Worm (Caenorhabditis elegans) whole organism, young adult: ENCODE data around the gene C27F2.7.

Source experiments
- B0035.1 ChIP-seq: sonication (generic microtip); optimal IDR thresholded peaks from 2 replicates; lab custom pipeline; 2016; ENCODE audit warnings: missing genetic modification characterization, mild to moderate bottlenecking, missing compliant biosample characterization, missing genotype, missing genetic modification reagents
- B0261.1 ChIP-seq: sonication (generic microtip); optimal IDR thresholded peaks from 2 replicates; lab custom pipeline; 2016; ENCODE audit warnings: mild to moderate bottlenecking, missing genetic modification characterization, moderate library complexity, missing compliant biosample characterization
- F10E7.11 ChIP-seq: sonication (generic microtip); optimal IDR thresholded peaks from 2 replicates; lab custom pipeline; 2017; ENCODE audit warnings: mild to moderate bottlenecking, missing genetic modification characterization, moderate library complexity, missing compliant biosample characterization
- F23B12.7 ChIP-seq: sonication (generic microtip); optimal IDR thresholded peaks from 2 replicates; lab custom pipeline; 2017; ENCODE audit warnings: missing genetic modification characterization, mild to moderate bottlenecking, missing compliant biosample characterization, antibody characterized with exemption, moderate library complexity; ENCODE audit not compliant: insufficient read depth
- F33H1.4 ChIP-seq: fragments of 200-800 bp; sonication (Bioruptor generic); IDR thresholded peaks from 2 replicates; pipeline ENCODE4 v1.3.6; 2022; ENCODE audit warnings: missing genetic modification reagents, missing genetic modification characterization, missing compliant biosample characterization
- F39B2.1 ChIP-seq: fragments of 200-800 bp; sonication (Bioruptor generic); IDR thresholded peaks from 2 replicates; pipeline ENCODE4 v1.3.6; 2022; ENCODE audit warnings: missing genetic modification reagents, missing genetic modification characterization, missing compliant biosample characterization
- F49E8.2 ChIP-seq: sonication (generic microtip); optimal IDR thresholded peaks from 3 replicates; lab custom pipeline; 2017; ENCODE audit warnings: missing genetic modification characterization, mild to moderate bottlenecking, missing compliant biosample characterization, antibody characterized with exemption, moderate library complexity; ENCODE audit not compliant: insufficient read depth
- F55B11.4 ChIP-seq: sonication (generic microtip); optimal IDR thresholded peaks from 2 replicates; lab custom pipeline; 2016; ENCODE audit warnings: missing compliant biosample characterization, missing genetic modification characterization, borderline replicate concordance; ENCODE audit not compliant: insufficient read depth
- T26A5.8 ChIP-seq: sonication (generic microtip); optimal IDR thresholded peaks from 2 replicates; lab custom pipeline; 2016; ENCODE audit warnings: missing genetic modification characterization, missing compliant biosample characterization
- Y53F4B.3 ChIP-seq: fragments of 200-800 bp; sonication (Bioruptor generic); IDR thresholded peaks from 2 replicates; pipeline ENCODE4 v1.3.6; 2022; ENCODE audit warnings: missing genetic modification reagents, missing genetic modification characterization, missing compliant biosample characterization
- Y56A3A.18 ChIP-seq: fragments of 200-800 bp; sonication (Bioruptor generic); IDR thresholded peaks from 2 replicates; pipeline ENCODE4 v1.3.6; 2022; ENCODE audit warnings: missing genetic modification reagents, missing genetic modification characterization, missing compliant biosample characterization
- atf-7 ChIP-seq: sonication (generic microtip); optimal IDR thresholded peaks from 2 replicates; lab custom pipeline; 2017; ENCODE audit warnings: mild to moderate bottlenecking, missing genetic modification characterization, missing compliant biosample characterization
- athp-1 ChIP-seq: sonication (generic microtip); optimal IDR thresholded peaks from 2 replicates; lab custom pipeline; 2017; ENCODE audit warnings: mild to moderate bottlenecking, missing genetic modification characterization, missing compliant biosample characterization
- attf-3 ChIP-seq: fragments of 200-800 bp; sonication (Bioruptor generic); conservative IDR thresholded peaks from 2 replicates; pipeline ENCODE4 v1.3.6; 2022; ENCODE audit warnings: missing genetic modification reagents, missing genetic modification characterization, missing compliant biosample characterization
- attf-5 ChIP-seq: fragments of 200-800 bp; sonication (Bioruptor generic); optimal IDR thresholded peaks from 2 replicates; lab custom pipeline; 2018; ENCODE audit warnings: mild to moderate bottlenecking, missing genetic modification characterization, missing compliant biosample characterization
- bed-1 ChIP-seq: fragments of 200-800 bp; sonication (Bioruptor generic); IDR thresholded peaks from 2 replicates; pipeline ENCODE4 v1.3.6; 2022; ENCODE audit warnings: missing genetic modification reagents, missing genetic modification characterization, missing compliant biosample characterization
- ccch-3 ChIP-seq: fragments of 200-800 bp; sonication (Bioruptor generic); optimal IDR thresholded peaks from 2 replicates; lab custom pipeline; 2018; ENCODE audit warnings: mild to moderate bottlenecking, missing genetic modification characterization, missing compliant biosample characterization
- cebp-2 ChIP-seq: fragments of 200-800 bp; sonication (Bioruptor generic); IDR thresholded peaks from 2 replicates; pipeline ENCODE4 v1.3.6; 2022; ENCODE audit warnings: missing genetic modification characterization, missing compliant biosample characterization
- chd-7 ChIP-seq: sonication (generic microtip); optimal IDR thresholded peaks from 2 replicates; lab custom pipeline; 2016; ENCODE audit warnings: mild to moderate bottlenecking, missing genetic modification characterization, moderate library complexity, missing compliant biosample characterization
- die-1 ChIP-seq: sonication (generic microtip); optimal IDR thresholded peaks from 2 replicates; lab custom pipeline; 2016; ENCODE audit warnings: missing genotype, mild to moderate bottlenecking, missing genetic modification characterization, missing compliant biosample characterization
- dpff-1 ChIP-seq: sonication (generic microtip); optimal IDR thresholded peaks from 2 replicates; lab custom pipeline; 2017; ENCODE audit warnings: mild to moderate bottlenecking, missing genetic modification characterization, missing compliant biosample characterization
- egl-18 ChIP-seq: fragments of 200-800 bp; sonication (Bioruptor generic); IDR thresholded peaks from 2 replicates; pipeline ENCODE4 v1.3.6; 2022; ENCODE audit warnings: missing genetic modification reagents, missing genetic modification characterization, missing compliant biosample characterization
- egl-44 ChIP-seq: fragments of 200-800 bp; sonication (Bioruptor generic); IDR thresholded peaks from 2 replicates; pipeline ENCODE4 v1.3.6; 2022; ENCODE audit warnings: missing genetic modification reagents, missing genetic modification characterization, missing compliant biosample characterization
- egrh-3 ChIP-seq: fragments of 200-800 bp; sonication (Bioruptor generic); IDR thresholded peaks from 2 replicates; pipeline ENCODE4 v1.3.6; 2022; ENCODE audit warnings: missing genetic modification reagents, missing genetic modification characterization, missing compliant biosample characterization
- ets-4 ChIP-seq: fragments of 200-800 bp; sonication (Bioruptor generic); optimal IDR thresholded peaks from 2 replicates; lab custom pipeline; 2018; ENCODE audit warnings: mild to moderate bottlenecking, missing genetic modification characterization, missing compliant biosample characterization
- him-1 ChIP-seq: sonication (generic microtip); optimal IDR thresholded peaks from 2 replicates; lab custom pipeline; 2016; ENCODE audit warnings: missing genotype, missing genetic modification reagents, missing genetic modification characterization, missing compliant biosample characterization
- hlh-12 ChIP-seq: sonication (generic microtip); optimal IDR thresholded peaks from 2 replicates; lab custom pipeline; 2016; ENCODE audit warnings: missing genetic modification characterization, missing compliant biosample characterization
- hlh-26 ChIP-seq: fragments of 200-800 bp; sonication (Bioruptor generic); conservative IDR thresholded peaks from 2 replicates; pipeline ENCODE4 v1.3.6; 2022; ENCODE audit warnings: missing genetic modification reagents, missing genetic modification characterization, missing compliant biosample characterization
- hmg-20 ChIP-seq: fragments of 200-800 bp; sonication (Bioruptor generic); IDR thresholded peaks from 2 replicates; pipeline ENCODE4 v1.3.6; 2022; ENCODE audit warnings: missing genetic modification reagents, missing genetic modification characterization, missing compliant biosample characterization
- let-526 ChIP-seq: fragments of 200-800 bp; sonication (Bioruptor generic); IDR thresholded peaks from 2 replicates; pipeline ENCODE4 v1.3.6; 2022; ENCODE audit warnings: missing genetic modification reagents, missing genetic modification characterization, missing compliant biosample characterization
- lin-35 ChIP-seq, 3 experiments: fragments of 150-350 bp in 2 of 3; sonication (generic microtip) in 1 of 3; optimal IDR thresholded peaks; 2 replicates each; lab custom pipeline; 2014 to 2018; ENCODE audit warnings: missing biosample characterization in 3 of 3, missing genetic modification characterization in 3 of 3, missing genetic modification reagents in 3 of 3
- lin-40 ChIP-seq: sonication (generic microtip); optimal IDR thresholded peaks from 2 replicates; lab custom pipeline; 2016; ENCODE audit warnings: missing genetic modification characterization, mild to moderate bottlenecking, missing compliant biosample characterization, missing genotype, missing genetic modification reagents
- nfyb-1 ChIP-seq: fragments of 200-800 bp; sonication (Bioruptor generic); IDR thresholded peaks from 2 replicates; pipeline ENCODE4 v1.3.6; 2022; ENCODE audit warnings: missing genetic modification reagents, missing genetic modification characterization, missing compliant biosample characterization
- nhr-120 ChIP-seq: fragments of 200-800 bp; sonication (Bioruptor generic); IDR thresholded peaks from 2 replicates; pipeline ENCODE4 v1.3.6; 2022; ENCODE audit warnings: missing genetic modification characterization, missing compliant biosample characterization
- nhr-27 ChIP-seq: fragments of 200-800 bp; sonication (Bioruptor generic); optimal IDR thresholded peaks from 2 replicates; lab custom pipeline; 2018; ENCODE audit warnings: mild to moderate bottlenecking, missing genetic modification characterization, moderate library complexity, missing compliant biosample characterization
- nhr-90 ChIP-seq: sonication (generic microtip); optimal IDR thresholded peaks from 2 replicates; lab custom pipeline; 2016; ENCODE audit warnings: missing genotype, mild to moderate bottlenecking, missing genetic modification characterization, missing compliant biosample characterization
- pha-4 ChIP-seq: fragments of 150-350 bp; sonication (generic microtip); optimal IDR thresholded peaks from 2 replicates; lab custom pipeline; 2014; ENCODE audit warnings: missing biosample characterization, missing genetic modification reagents, missing genetic modification characterization
- rcor-1 ChIP-seq: fragments of 200-800 bp; sonication (Bioruptor generic); IDR thresholded peaks from 2 replicates; pipeline ENCODE4 v1.3.6; 2022; ENCODE audit warnings: missing genetic modification reagents, missing genetic modification characterization, missing compliant biosample characterization
- rec-8 ChIP-seq, 2 experiments: sonication (generic microtip); optimal IDR thresholded peaks; 2 replicates each; lab custom pipeline; 2016; ENCODE audit warnings: mild to moderate bottlenecking in 2 of 2, missing genetic modification characterization in 2 of 2, missing genetic modification reagents in 2 of 2, missing genotype in 2 of 2, missing biosample characterization in 1 of 2, missing compliant biosample characterization in 1 of 2, moderate library complexity in 1 of 2
- repo-1 ChIP-seq: sonication (generic microtip); optimal IDR thresholded peaks from 2 replicates; lab custom pipeline; 2017; ENCODE audit warnings: mild to moderate bottlenecking, missing genetic modification characterization, missing compliant biosample characterization
- snpc-4 ChIP-seq, 5 experiments: fragments of 150-350 bp in 1 of 5; sonication (generic microtip) in 4 of 5; optimal IDR thresholded peaks; 2 replicates each; lab custom pipeline; 2014 to 2018; ENCODE audit warnings: missing genetic modification characterization in 5 of 5, missing biosample characterization in 3 of 5, antibody characterized with exemption in 2 of 5, mild to moderate bottlenecking in 2 of 5, missing compliant biosample characterization in 2 of 5, missing genotype in 2 of 5, moderate library complexity in 2 of 5, missing genetic modification reagents in 1 of 5
- somi-1 ChIP-seq: fragments of 200-800 bp; sonication (Bioruptor generic); optimal IDR thresholded peaks from 2 replicates; lab custom pipeline; 2018; ENCODE audit warnings: mild to moderate bottlenecking, missing genetic modification characterization, missing compliant biosample characterization
- sptf-2 ChIP-seq: fragments of 200-800 bp; sonication (Bioruptor generic); optimal IDR thresholded peaks from 2 replicates; lab custom pipeline; 2018; ENCODE audit warnings: mild to moderate bottlenecking, missing genetic modification characterization, missing compliant biosample characterization
- tbx-9 ChIP-seq: sonication (generic microtip); optimal IDR thresholded peaks from 2 replicates; lab custom pipeline; 2016; ENCODE audit warnings: borderline replicate concordance, missing genetic modification characterization, inconsistent platforms, missing compliant biosample characterization
- tlf-1 ChIP-seq: fragments of 200-800 bp; sonication (Bioruptor generic); optimal IDR thresholded peaks from 2 replicates; lab custom pipeline; 2018; ENCODE audit warnings: mild to moderate bottlenecking, missing genetic modification characterization, missing compliant biosample characterization
- zim-3 ChIP-seq: sonication (generic microtip); optimal IDR thresholded peaks from 2 replicates; lab custom pipeline; 2017; ENCODE audit warnings: mild to moderate bottlenecking, missing genetic modification characterization, moderate library complexity, missing compliant biosample characterization
- ztf-25 ChIP-seq: fragments of 200-800 bp; sonication (Bioruptor generic); IDR thresholded peaks from 2 replicates; pipeline ENCODE4 v1.3.6; 2022; ENCODE audit warnings: missing genetic modification reagents, missing genetic modification characterization, missing compliant biosample characterization
- ztf-3 ChIP-seq: fragments of 200-800 bp; sonication (Bioruptor generic); optimal IDR thresholded peaks from 2 replicates; lab custom pipeline; 2018; ENCODE audit warnings: mild to moderate bottlenecking, missing genetic modification characterization, missing compliant biosample characterization

C27F2.7 gene

DNA sequence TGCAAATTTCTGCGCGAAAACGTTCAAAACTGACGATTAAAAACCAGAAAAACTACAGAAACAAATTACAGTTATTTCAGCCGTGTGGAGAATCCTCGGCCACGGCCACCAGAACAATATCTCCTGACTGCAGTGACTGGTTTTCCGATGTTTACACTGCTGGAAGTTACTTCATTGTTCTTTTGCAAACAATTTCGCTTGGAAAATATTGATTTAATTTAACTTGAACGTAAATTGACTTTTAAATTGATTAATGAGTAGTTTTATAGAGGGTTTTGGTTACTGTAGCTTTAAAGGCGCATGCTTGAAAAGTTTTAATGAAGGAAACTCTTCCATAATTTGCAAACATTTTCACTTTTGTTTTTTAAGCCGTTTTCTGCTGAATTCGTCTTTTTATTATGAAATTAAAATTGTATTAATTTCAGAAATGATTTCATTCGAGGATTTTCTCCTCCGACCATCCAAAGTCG is 14.7 kb upstream of the C27F2.7 start, which contains the start of gene smcr-8 (continued):
- TF ChIP-seq hlh-12 (no peak), ztf-25 (GFP tag; lab: Robert Waterston, UW) (no peak), egl-44 (GFP tag; lab: Robert Waterston, UW) (no peak), hlh-26 (GFP tag; lab: Robert Waterston, UW) (no peak), attf-3 (GFP tag; lab: Robert Waterston, UW) (peak; percentile 56; the same call in 1 of the 2 replicates), egl-18 (no peak), atf-7 (tag; lab: Kevin White, UChicago) (no peak), T26A5.8 (tag; lab: Kevin White, UChicago) (no peak), athp-1 (tag; lab: Kevin White, UChicago) (peak; percentile 81), ets-4 (GFP tag; lab: Kevin White, UChicago) (no peak), lin-40 (tag; lab: Kevin White, UChicago) (no peak), F49E8.2 (tag; lab: Kevin White, UChicago) (no peak), him-1 (tag; lab: Kevin White, UChicago) (no peak), nhr-120 (GFP tag; lab: Robert Waterston, UW) (no peak), dpff-1 (no peak), tbx-9 (no peak), pha-4 (no peak), F33H1.4 (GFP tag; lab: Robert Waterston, UW) (peak; percentile 55), F39B2.1 (no peak), zim-3 (no peak), lin-35 (GFP tag; optimal IDR thresholded peaks at IDR 0.05; lab: Kevin White, UChicago) (no peak), hmg-20 (GFP tag; lab: Robert Waterston, UW) (no peak), F23B12.7 (no peak), ccch-3 (GFP tag; lab: Kevin White, UChicago) (peak; percentile 3), chd-7 (tag; lab: Kevin White, UChicago) (no peak), F10E7.11 (tag; lab: Kevin White, UChicago) (no peak), sptf-2 (GFP tag; lab: Kevin White, UChicago) (peak; percentile 33), nhr-90 (no peak), cebp-2 (GFP tag; lab: Robert Waterston, UW) (no peak), Y53F4B.3 (GFP tag; lab: Robert Waterston, UW) (no peak), B0261.1 (tag; lab: Kevin White, UChicago) (no peak), die-1 (no peak), attf-5 (GFP tag; lab: Kevin White, UChicago) (peak; percentile 46), repo-1 (tag; lab: Kevin White, UChicago) (no peak), bed-1 (GFP tag; lab: Robert Waterston, UW) (no peak), Y56A3A.18 (no peak), nfyb-1 (GFP tag; lab: Robert Waterston, UW) (no peak), let-526 (peak; percentile 51; the same call in 1 of the 2 replicates), B0035.1 (tag; lab: Kevin White, UChicago) (no peak), nhr-27 (no peak), tlf-1 (GFP tag; lab: Kevin White, UChicago) (peak; percentile 23), rec-8 (tag; optimal IDR thresholded peaks at IDR 0.05; lab: Kevin White, UChicago) (peak in 1 of 2 experiments; percentile 17), F55B11.4 (no peak), rcor-1 (GFP tag; lab: Robert Waterston, UW) (no peak), somi-1 (GFP tag; lab: Kevin White, UChicago) (no peak), egrh-3 (GFP tag; lab: Robert Waterston, UW) (no peak), snpc-4 (GFP tag; optimal IDR thresholded peaks at IDR 0.05; lab: Kevin White, UChicago) (no peak), snpc-4 (tag; optimal IDR thresholded peaks at IDR 0.05; lab: Kevin White, UChicago) (no peak), ztf-3 (GFP tag; lab: Kevin White, UChicago) (no peak)
